Fruit fly (Drosophila melanogaster): Measurements from ENCODE around the gene jdp.

The jdp gene

dm6 chr3R:30489797-30490196, 37.0 kb downstream of the jdp start, which contains the start of gene PH4alphaSG2:
TSS of gene PH4alphaSG2 (plus strand) at chr3R:30490074.
- TF ChIP-seq usp (GFP tag; optimal IDR thresholded peaks at IDR 0.05) (no peak), h (GFP tag; optimal IDR thresholded peaks at IDR 0.05) (peak; percentile 84), OdsH (GFP tag; optimal IDR thresholded peaks at IDR 0.05) (peak; percentile 4)

dm6 chr3R:30488663-30489062, 38.2 kb downstream of the jdp start, which contains the start of gene Jon99Fi:
TSS of gene Jon99Fi (plus strand) at chr3R:30488963.
- no peak for TF ChIP-seq foxo (GFP tag; optimal IDR thresholded peaks at IDR 0.05)
- no peak for TF ChIP-seq h (GFP tag; optimal IDR thresholded peaks at IDR 0.05)
- no peak for TF ChIP-seq br (GFP tag; optimal IDR thresholded peaks at IDR 0.05)
- no peak for TF ChIP-seq Sp1 (GFP tag; optimal IDR thresholded peaks at IDR 0.05)
- TF ChIP-seq GATAd (GFP tag; optimal IDR thresholded peaks at IDR 0.05) = no peak
- no peak for TF ChIP-seq Abd-B (GFP tag; optimal IDR thresholded peaks at IDR 0.05)
- no peak for TF ChIP-seq fru (GFP tag; optimal IDR thresholded peaks at IDR 0.05)
- no peak for TF ChIP-seq dsf (GFP tag; optimal IDR thresholded peaks at IDR 0.05; ENCODE audit: borderline replicate concordance)
- TF ChIP-seq ey (GFP tag; optimal IDR thresholded peaks at IDR 0.05) = no peak

- TF ChIP-seq Myc (optimal IDR thresholded peaks at IDR 0.05) (no peak), Mio (GFP tag; optimal IDR thresholded peaks at IDR 0.05) (no peak), Hnf4 (GFP tag; optimal IDR thresholded peaks at IDR 0.05) (no peak), foxo (GFP tag; optimal IDR thresholded peaks at IDR 0.05) (no peak), Rel (GFP tag; optimal IDR thresholded peaks at IDR 0.05) (no peak), Rel (tag; optimal IDR thresholded peaks at IDR 0.05) (no peak), tai (GFP tag; optimal IDR thresholded peaks at IDR 0.05) (no peak), CG32264 (GFP tag; optimal IDR thresholded peaks at IDR 0.05) (no peak), pan (optimal IDR thresholded peaks at IDR 0.05) (no peak), woc (GFP tag; optimal IDR thresholded peaks at IDR 0.05) (no peak), Vsx2 (GFP tag; optimal IDR thresholded peaks at IDR 0.05; ENCODE audit: partially characterized antibody) (no peak), N (GFP tag; optimal IDR thresholded peaks at IDR 0.05) (no peak), CrebA (GFP tag; optimal IDR thresholded peaks at IDR 0.05; ENCODE audit: borderline replicate concordance) (no peak), ey (GFP tag; optimal IDR thresholded peaks at IDR 0.05) (no peak), br (GFP tag; optimal IDR thresholded peaks at IDR 0.05) (no peak), jim (GFP tag; optimal IDR thresholded peaks at IDR 0.05) (no peak), sage (GFP tag; optimal IDR thresholded peaks at IDR 0.05) (no peak), dsf (GFP tag; optimal IDR thresholded peaks at IDR 0.05; ENCODE audit: borderline replicate concordance) (no peak)
These were observed 39.0 kb downstream of the jdp start, which contains the start of gene Jon99Fii for dm6 chr3R:30487828-30488227. TSS of gene Jon99Fii (minus strand) at chr3R:30487928.

- TF ChIP-seq jim (GFP tag; optimal IDR thresholded peaks at IDR 0.05) = no peak
- no peak for TF ChIP-seq CG32264 (GFP tag; optimal IDR thresholded peaks at IDR 0.05)
- TF ChIP-seq GATAd (GFP tag; optimal IDR thresholded peaks at IDR 0.05) = no peak
- TF ChIP-seq rgr (GFP tag; optimal IDR thresholded peaks at IDR 0.05) = no peak
- no peak for TF ChIP-seq Abd-B (GFP tag; optimal IDR thresholded peaks at IDR 0.05)
- no peak for TF ChIP-seq woc (GFP tag; optimal IDR thresholded peaks at IDR 0.05)
- TF ChIP-seq fru (GFP tag; optimal IDR thresholded peaks at IDR 0.05) = no peak
- TF ChIP-seq Jra (GFP tag; optimal IDR thresholded peaks at IDR 0.05) = no peak
- TF ChIP-seq Mio (GFP tag; optimal IDR thresholded peaks at IDR 0.05) = no peak
- TF ChIP-seq CG9705 (GFP tag; optimal IDR thresholded peaks at IDR 0.05) = no peak
- no peak for TF ChIP-seq sage (GFP tag; optimal IDR thresholded peaks at IDR 0.05)
- TF ChIP-seq h (GFP tag; optimal IDR thresholded peaks at IDR 0.05) = no peak
- no peak for TF ChIP-seq sv (GFP tag; optimal IDR thresholded peaks at IDR 0.05)
These were observed 50.5 kb downstream of the jdp start, which contains the start of gene spdo for dm6 chr3R:30476367-30476766. TSS of gene spdo (plus strand) at chr3R:30476684.

- TF ChIP-seq sv (GFP tag; optimal IDR thresholded peaks at IDR 0.05) (no peak), Mio (GFP tag; optimal IDR thresholded peaks at IDR 0.05) (no peak), Hnf4 (GFP tag; optimal IDR thresholded peaks at IDR 0.05) (no peak), ey (GFP tag; optimal IDR thresholded peaks at IDR 0.05) (no peak), Vsx2 (GFP tag; optimal IDR thresholded peaks at IDR 0.05; ENCODE audit: partially characterized antibody) (no peak), woc (GFP tag; optimal IDR thresholded peaks at IDR 0.05) (no peak), foxo (GFP tag; optimal IDR thresholded peaks at IDR 0.05) (no peak), jim (GFP tag; optimal IDR thresholded peaks at IDR 0.05) (no peak), dsf (GFP tag; optimal IDR thresholded peaks at IDR 0.05; ENCODE audit: borderline replicate concordance) (no peak), Sp1 (GFP tag; optimal IDR thresholded peaks at IDR 0.05) (no peak)
These were observed 50.9 kb downstream of the jdp start for dm6 chr3R:30475910-30476309.

dm6 chr3R:30474667-30475213, 52.1 kb downstream of the jdp start:
- no peak for TF ChIP-seq fru (GFP tag; optimal IDR thresholded peaks at IDR 0.05)
- no peak for TF ChIP-seq tai (GFP tag; optimal IDR thresholded peaks at IDR 0.05)
- TF ChIP-seq CrebA (GFP tag; optimal IDR thresholded peaks at IDR 0.05; ENCODE audit: borderline replicate concordance) = no peak
- no peak for TF ChIP-seq OdsH (GFP tag; optimal IDR thresholded peaks at IDR 0.05)
- no peak for TF ChIP-seq Jra (GFP tag; optimal IDR thresholded peaks at IDR 0.05)
- no peak for TF ChIP-seq brk (GFP tag; optimal IDR thresholded peaks at IDR 0.05)
- no peak for TF ChIP-seq br (GFP tag; optimal IDR thresholded peaks at IDR 0.05)
- TF ChIP-seq jim (GFP tag; optimal IDR thresholded peaks at IDR 0.05) = no peak
- no peak for TF ChIP-seq Dfd (GFP tag; optimal IDR thresholded peaks at IDR 0.05)
- no peak for TF ChIP-seq N (GFP tag; optimal IDR thresholded peaks at IDR 0.05)
- TF ChIP-seq psq (GFP tag; optimal IDR thresholded peaks at IDR 0.05) = no peak
- TF ChIP-seq rgr (GFP tag; optimal IDR thresholded peaks at IDR 0.05) = no peak
- TF ChIP-seq pan (optimal IDR thresholded peaks at IDR 0.05) = no peak
- TF ChIP-seq CG32264 (GFP tag; optimal IDR thresholded peaks at IDR 0.05) = no peak
- TF ChIP-seq dsf (GFP tag; optimal IDR thresholded peaks at IDR 0.05; ENCODE audit: borderline replicate concordance) = no peak
- TF ChIP-seq h (GFP tag; optimal IDR thresholded peaks at IDR 0.05) = no peak
- TF ChIP-seq Sp1 (GFP tag; optimal IDR thresholded peaks at IDR 0.05) = no peak
- no peak for TF ChIP-seq GATAd (GFP tag; optimal IDR thresholded peaks at IDR 0.05)
- no peak for TF ChIP-seq usp (GFP tag; optimal IDR thresholded peaks at IDR 0.05)
- TF ChIP-seq Dif (GFP tag; optimal IDR thresholded peaks at IDR 0.05; ENCODE audit: partially characterized antibody) = no peak
